Fruit fly (Drosophila melanogaster) whole organism, wandering third instar larva: ENCODE data around the gene CG34310.

ENCODE experiments used
- Abd-B ChIP-seq: fragments of >200 bp; optimal IDR thresholded peaks from 2 replicates; lab custom pipeline; 2017; ENCODE audit warnings: missing biosample characterization, missing genetic modification characterization
- GATAd ChIP-seq: sonication (Bioruptor generic); optimal IDR thresholded peaks from 2 replicates; lab custom pipeline; 2016; ENCODE audit warnings: missing biosample characterization, missing genetic modification characterization
- Hr78 ChIP-seq: fragments of >200 bp; optimal IDR thresholded peaks from 2 replicates; lab custom pipeline; 2017; ENCODE audit warnings: missing biosample characterization, missing genetic modification characterization
- N ChIP-seq: fragments of >200 bp; optimal IDR thresholded peaks from 2 replicates; lab custom pipeline; 2018; ENCODE audit warnings: missing biosample characterization, missing external identifiers, missing genetic modification characterization
- Vsx2 ChIP-seq: fragments of 200-300, 225-300 bp; sonication (Bioruptor generic); optimal IDR thresholded peaks from 2 replicates; lab custom pipeline; 2018; ENCODE audit warnings: missing biosample characterization, missing genetic modification characterization; ENCODE audit not compliant: partially characterized antibody

Gene CG34310

DNA sequence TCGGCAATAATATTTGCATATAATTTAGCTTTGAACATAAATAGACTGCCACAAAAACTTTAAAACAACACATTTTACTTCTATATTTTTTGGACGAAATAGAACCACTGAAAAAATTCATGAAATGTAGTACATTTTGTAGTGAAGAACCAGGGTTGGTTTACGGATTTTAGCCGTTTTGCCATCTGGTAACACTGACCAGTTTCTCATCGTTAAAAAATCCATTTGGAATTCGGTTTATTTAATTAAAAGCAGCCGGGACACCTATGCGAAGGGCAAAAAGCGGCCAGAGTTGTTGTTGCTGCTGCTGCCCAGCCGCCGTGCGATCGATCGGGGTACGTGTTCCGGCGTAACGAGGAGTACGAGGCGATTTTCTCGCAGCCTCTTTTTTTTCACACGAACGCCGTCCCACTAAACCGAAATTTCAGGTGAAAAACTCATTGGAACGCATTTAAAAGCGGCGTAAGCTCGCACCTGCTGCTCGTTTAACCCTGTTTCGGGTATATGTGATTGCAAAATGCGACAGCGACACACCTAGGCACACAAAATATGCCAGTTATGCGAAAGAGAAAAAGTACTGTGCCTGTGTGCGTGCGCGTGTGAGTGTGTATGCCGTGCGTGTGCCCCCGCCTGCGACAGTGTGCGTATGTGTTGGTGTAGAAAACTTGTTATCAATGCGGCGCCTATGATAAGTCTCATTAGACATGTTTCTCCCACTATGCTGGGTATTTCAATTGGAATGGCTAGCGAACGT lies 60.5 kb downstream of the CG34310 start, which contains the start of gene Liprin-alpha:
Gene Liprin-alpha, plus strand, starts transcription at position 154 of the 754 bp plus-strand sequence.
- no peak for TF ChIP-seq GATAd (GFP tag; lab: Kevin White, UChicago)
- no peak for TF ChIP-seq Hr78 (GFP tag; lab: Kevin White, UChicago)
- peak; percentile 89 for TF ChIP-seq N (GFP tag; lab: Kevin White, UChicago)
- no peak for TF ChIP-seq Vsx2 (GFP tag; lab: Kevin White, UChicago)
- peak; percentile 25 for TF ChIP-seq Abd-B (GFP tag; lab: Kevin White, UChicago)
